Worm (Caenorhabditis elegans) whole organism, mixed stage, embryonic: Measurements from ENCODE around the gene F46C5.10.

Source experiments
- M03D4.4 ChIP-seq: sonication (generic microtip); optimal IDR thresholded peaks from 2 replicates; lab custom pipeline; 2017; ENCODE audit warnings: mild to moderate bottlenecking, missing genetic modification characterization, missing compliant biosample characterization
- blmp-1 ChIP-seq: fragments of 150-350 bp; optimal IDR thresholded peaks from 2 replicates; lab custom pipeline; 2014; ENCODE audit warnings: missing biosample characterization, missing genetic modification characterization
- ceh-39 ChIP-seq: fragments of 150-350 bp; optimal IDR thresholded peaks from 2 replicates; lab custom pipeline; 2014; ENCODE audit warnings: missing biosample characterization, missing genetic modification characterization
- ceh-83 ChIP-seq: fragments of 200-800 bp; sonication (Bioruptor generic); optimal IDR thresholded peaks from 2 replicates; lab custom pipeline; 2018; ENCODE audit warnings: mild to moderate bottlenecking, missing genetic modification characterization, missing compliant biosample characterization
- cnd-1 ChIP-seq: fragments of 200-800 bp; sonication (Bioruptor generic); optimal IDR thresholded peaks from 2 replicates; lab custom pipeline; 2018; ENCODE audit warnings: mild to moderate bottlenecking, missing genetic modification characterization, missing compliant biosample characterization
- drap-1 ChIP-seq: fragments of 200-800 bp; sonication (Bioruptor generic); optimal IDR thresholded peaks from 3 replicates; lab custom pipeline; 2018; ENCODE audit warnings: mild to moderate bottlenecking, missing genetic modification characterization, missing compliant biosample characterization
- elt-1 ChIP-seq: sonication (generic microtip); optimal IDR thresholded peaks from 2 replicates; lab custom pipeline; 2017; ENCODE audit warnings: missing genetic modification characterization, mild to moderate bottlenecking, missing compliant biosample characterization, antibody characterized with exemption, moderate library complexity, borderline replicate concordance; ENCODE audit not compliant: insufficient read depth
- flh-1 ChIP-seq: fragments of 200-800 bp; sonication (Bioruptor generic); optimal IDR thresholded peaks from 2 replicates; lab custom pipeline; 2018; ENCODE audit warnings: mild to moderate bottlenecking, missing genetic modification characterization, moderate library complexity, missing compliant biosample characterization
- ham-2 ChIP-seq: fragments of 200-800 bp; sonication (Bioruptor generic); optimal IDR thresholded peaks from 2 replicates; lab custom pipeline; 2018; ENCODE audit warnings: mild to moderate bottlenecking, missing genetic modification characterization, missing compliant biosample characterization
- hlh-1 ChIP-seq: fragments of 150-350 bp; optimal IDR thresholded peaks from 2 replicates; lab custom pipeline; 2014; ENCODE audit warnings: missing biosample characterization, missing genetic modification reagents, missing genetic modification characterization
- lin-13 ChIP-seq: fragments of 150-350 bp; optimal IDR thresholded peaks from 2 replicates; lab custom pipeline; 2014; ENCODE audit warnings: missing biosample characterization, missing genetic modification characterization
- lin-32 ChIP-seq: fragments of 200-800 bp; sonication (Bioruptor generic); optimal IDR thresholded peaks from 2 replicates; lab custom pipeline; 2018; ENCODE audit warnings: mild to moderate bottlenecking, missing genetic modification characterization, missing compliant biosample characterization
- mab-5 ChIP-seq: fragments of 150-350 bp; optimal IDR thresholded peaks from 2 replicates; lab custom pipeline; 2014; ENCODE audit warnings: missing biosample characterization, missing genetic modification characterization
- mep-1 ChIP-seq: fragments of 150-350 bp; optimal IDR thresholded peaks from 2 replicates; lab custom pipeline; 2017; ENCODE audit warnings: missing biosample characterization, missing genetic modification reagents, missing genetic modification characterization, inconsistent platforms
- mls-2 ChIP-seq: sonication (generic microtip); optimal IDR thresholded peaks from 2 replicates; lab custom pipeline; 2016; ENCODE audit warnings: mild to moderate bottlenecking, missing genetic modification characterization, moderate library complexity, missing compliant biosample characterization
- nhr-12 ChIP-seq: fragments of 150-350 bp; optimal IDR thresholded peaks from 2 replicates; lab custom pipeline; 2014; ENCODE audit warnings: missing biosample characterization, missing genetic modification characterization
- nhr-2 ChIP-seq: fragments of 150-350 bp; optimal IDR thresholded peaks from 2 replicates; lab custom pipeline; 2014; ENCODE audit warnings: missing biosample characterization, missing genetic modification characterization
- nhr-237 ChIP-seq: fragments of 150-350 bp; optimal IDR thresholded peaks from 2 replicates; lab custom pipeline; 2014; ENCODE audit warnings: missing biosample characterization, missing genetic modification characterization
- nhr-28 ChIP-seq: fragments of 150-350 bp; optimal IDR thresholded peaks from 2 replicates; lab custom pipeline; 2014; ENCODE audit warnings: missing biosample characterization, missing genetic modification characterization
- nhr-76 ChIP-seq: sonication (generic microtip); optimal IDR thresholded peaks from 2 replicates; lab custom pipeline; 2017; ENCODE audit warnings: missing biosample characterization, missing genetic modification characterization
- pha-4 ChIP-seq: fragments of 150-350 bp; optimal IDR thresholded peaks from 2 replicates; lab custom pipeline; 2018; ENCODE audit warnings: missing biosample characterization, missing genetic modification reagents, missing genetic modification characterization
- sem-2 ChIP-seq: fragments of 200-800 bp; sonication (Bioruptor generic); optimal IDR thresholded peaks from 2 replicates; lab custom pipeline; 2018; ENCODE audit warnings: mild to moderate bottlenecking, missing genetic modification characterization, missing compliant biosample characterization
- snpc-4 ChIP-seq: fragments of 150-350 bp; optimal IDR thresholded peaks from 2 replicates; lab custom pipeline; 2014; ENCODE audit warnings: missing biosample characterization, missing genetic modification characterization
- sptf-1 ChIP-seq: sonication (generic microtip); optimal IDR thresholded peaks from 2 replicates; lab custom pipeline; 2017; ENCODE audit warnings: mild to moderate bottlenecking, missing genetic modification characterization, moderate library complexity, missing compliant biosample characterization
- tbx-8 ChIP-seq: fragments of 200-800 bp; sonication (Bioruptor generic); optimal IDR thresholded peaks from 2 replicates; lab custom pipeline; 2018; ENCODE audit warnings: mild to moderate bottlenecking, missing genetic modification characterization, moderate library complexity, missing compliant biosample characterization
- unc-120 ChIP-seq: sonication (generic microtip); optimal IDR thresholded peaks from 2 replicates; lab custom pipeline; 2017; ENCODE audit warnings: missing genetic modification characterization, missing compliant biosample characterization; ENCODE audit not compliant: poor library complexity, severe bottlenecking
- unc-39 ChIP-seq: fragments of 150-350 bp; optimal IDR thresholded peaks from 2 replicates; lab custom pipeline; 2014; ENCODE audit warnings: missing biosample characterization, missing genetic modification characterization
- unc-62 ChIP-seq: fragments of 150-350 bp; optimal IDR thresholded peaks from 2 replicates; lab custom pipeline; 2014; ENCODE audit warnings: missing biosample characterization, missing genetic modification reagents, missing genetic modification characterization
- zip-8 ChIP-seq: fragments of 150-350 bp; optimal IDR thresholded peaks from 2 replicates; lab custom pipeline; 2014; ENCODE audit warnings: missing biosample characterization, missing genetic modification characterization
- ztf-11 ChIP-seq: fragments of 150-350 bp; optimal IDR thresholded peaks from 2 replicates; lab custom pipeline; 2014; ENCODE audit warnings: missing biosample characterization, missing genetic modification characterization

The F46C5.10 gene

ce11 chrII:8853238-8853637 lies 34.4 kb upstream of the F46C5.10 start:
- TF ChIP-seq ztf-11: no peak

ce11 chrII:8851996-8852587 lies 33.3 kb upstream of the F46C5.10 start, which contains the start of gene oac-46:
Gene oac-46 (minus strand): TSS chrII:8852096.
- no peak for TF ChIP-seq ceh-83 (GFP tag; lab: Kevin White, UChicago)
- TF ChIP-seq blmp-1 (tag; lab: Kevin White, UChicago): peak; percentile 44

ce11 chrII:8848984-8849383 lies 30.2 kb upstream of the F46C5.10 start:
- TF ChIP-seq drap-1 (GFP tag; lab: Kevin White, UChicago): no peak
- TF ChIP-seq ham-2: no peak
- TF ChIP-seq mls-2 (tag; lab: Kevin White, UChicago): no peak
- TF ChIP-seq pha-4: no peak
- no peak for TF ChIP-seq lin-13 (tag; lab: Kevin White, UChicago)
- no peak for TF ChIP-seq nhr-12
- no peak for TF ChIP-seq unc-120
- TF ChIP-seq elt-1 (tag; lab: Kevin White, UChicago): no peak
- no peak for TF ChIP-seq lin-32 (GFP tag; lab: Kevin White, UChicago)
- TF ChIP-seq unc-62 (GFP tag; lab: Kevin White, UChicago): no peak
- TF ChIP-seq nhr-237: no peak
- TF ChIP-seq M03D4.4 (tag; lab: Kevin White, UChicago): no peak
- no peak for TF ChIP-seq ceh-83 (GFP tag; lab: Kevin White, UChicago)
- TF ChIP-seq sptf-1 (tag; lab: Kevin White, UChicago): no peak
- TF ChIP-seq unc-39: no peak
- TF ChIP-seq cnd-1: no peak

ce11 chrII:8845932-8846331 lies 27.1 kb upstream of the F46C5.10 start:
- TF ChIP-seq nhr-2 (tag; lab: Kevin White, UChicago) (no peak), nhr-237 (no peak), drap-1 (GFP tag; lab: Kevin White, UChicago) (no peak), nhr-28 (no peak), unc-62 (GFP tag; lab: Kevin White, UChicago) (no peak), cnd-1 (no peak), sem-2 (GFP tag; lab: Kevin White, UChicago) (no peak), nhr-76 (tag; lab: Kevin White, UChicago) (no peak), pha-4 (no peak), mab-5 (no peak), flh-1 (no peak), zip-8 (no peak), tbx-8 (GFP tag; lab: Kevin White, UChicago) (no peak), ham-2 (no peak)

- TF ChIP-seq mep-1: no peak
Measured at ce11 chrII:8845298-8845697, 26.5 kb upstream of the F46C5.10 start, which contains the start of gene agxt-1. Gene agxt-1 (plus strand): TSS chrII:8845598.

- TF ChIP-seq M03D4.4 (tag; lab: Kevin White, UChicago) (no peak), lin-13 (tag; lab: Kevin White, UChicago) (no peak), hlh-1 (tag; lab: Kevin White, UChicago) (peak; percentile 90), unc-120 (peak; percentile 83), snpc-4 (no peak), ceh-39 (tag; lab: Kevin White, UChicago) (no peak), unc-62 (GFP tag; lab: Kevin White, UChicago) (peak; percentile 48), drap-1 (GFP tag; lab: Kevin White, UChicago) (no peak), nhr-2 (tag; lab: Kevin White, UChicago) (no peak)
Measured at ce11 chrII:8844465-8845126, 25.8 kb upstream of the F46C5.10 start, which contains the start of gene F46C5.6. Gene F46C5.6 (minus strand): TSS chrII:8844515.
